Fruit fly (Drosophila melanogaster): Measurements from ENCODE around the gene Npc2d.
A peak's percentile ranks its signal among the peaks of the same experiment; 100 is the strongest.

Npc2d gene

DNA sequence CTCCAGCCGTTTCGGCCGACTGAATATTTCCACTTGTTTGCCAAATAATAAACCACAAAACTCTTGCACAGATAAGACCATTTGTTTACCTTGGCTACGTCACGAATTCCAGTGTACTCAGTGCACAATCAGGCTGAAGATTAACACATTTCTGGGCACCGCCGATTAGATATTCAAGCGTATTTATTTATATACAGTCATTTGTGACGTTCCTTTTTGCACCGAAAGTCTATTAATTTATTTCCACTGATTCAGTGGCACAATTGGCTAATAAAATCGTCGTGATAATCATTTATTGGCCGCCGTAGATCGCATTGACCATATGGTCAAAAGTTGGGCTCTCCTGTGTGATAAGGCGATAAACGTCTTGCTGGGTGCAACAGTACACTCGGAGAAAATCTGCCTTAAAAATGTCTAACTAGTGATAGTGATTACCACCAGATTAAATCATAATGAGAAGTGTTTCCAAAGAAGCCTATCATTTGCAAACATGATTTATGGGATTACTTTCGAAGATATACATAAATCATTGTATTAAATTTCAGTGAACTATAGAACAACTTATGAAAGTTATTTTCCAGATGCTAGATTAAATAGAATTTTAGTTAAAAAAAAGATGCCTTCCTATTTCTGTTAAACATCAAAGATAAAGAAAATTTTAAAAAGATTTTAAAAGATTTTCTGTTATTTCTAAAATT lies 1.5 kb downstream of the Npc2d start (continued):
- no peak for TF ChIP-seq CG7271 (tag; optimal IDR thresholded peaks at IDR 0.05)
- TF ChIP-seq NK7.1 (GFP tag; optimal IDR thresholded peaks at IDR 0.05): no peak
- no peak for TF ChIP-seq bowl (GFP tag; IDR thresholded peaks at IDR 0.05)
- peak; percentile 48 for TF ChIP-seq CrebB (tag; optimal IDR thresholded peaks at IDR 0.05)
- TF ChIP-seq Gug (GFP tag; IDR thresholded peaks at IDR 0.05): no peak
- no peak for TF ChIP-seq inv (GFP tag; IDR thresholded peaks at IDR 0.05; ENCODE audit: partially characterized antibody)
- no peak for TF ChIP-seq CG12659 (GFP tag; optimal IDR thresholded peaks at IDR 0.05)
- no peak for TF ChIP-seq tin (GFP tag; optimal IDR thresholded peaks at IDR 0.05)
- TF ChIP-seq CG30020 (tag; optimal IDR thresholded peaks at IDR 0.05): no peak
- TF ChIP-seq Mrtf (GFP tag; IDR thresholded peaks at IDR 0.05): no peak
- no peak for TF ChIP-seq CG8944 (GFP tag; optimal IDR thresholded peaks at IDR 0.05)
- TF ChIP-seq toy (GFP tag; IDR thresholded peaks at IDR 0.05): no peak
- no peak for TF ChIP-seq CG5953 (GFP tag; IDR thresholded peaks at IDR 0.05)
- TF ChIP-seq kah (GFP tag; optimal IDR thresholded peaks at IDR 0.05): no peak
- no peak for TF ChIP-seq YL-1 (GFP tag; optimal IDR thresholded peaks at IDR 0.05)
- no peak for TF ChIP-seq Blimp-1 (GFP tag; optimal IDR thresholded peaks at IDR 0.05)
- TF ChIP-seq ro (GFP tag; IDR thresholded peaks at IDR 0.05): no peak
- TF ChIP-seq Hr39 (optimal IDR thresholded peaks at IDR 0.05): no peak
- no peak for TF ChIP-seq Max (GFP tag; optimal IDR thresholded peaks at IDR 0.05)
- no peak for TF ChIP-seq so (GFP tag; IDR thresholded peaks at IDR 0.05)
- no peak for TF ChIP-seq ap (GFP tag; IDR thresholded peaks at IDR 0.05)
- no peak for TF ChIP-seq CG13123 (GFP tag; optimal IDR thresholded peaks at IDR 0.05)
- no peak for TF ChIP-seq CG15479 (GFP tag; optimal IDR thresholded peaks at IDR 0.05)
- no peak for TF ChIP-seq Aef1 (GFP tag; IDR thresholded peaks at IDR 0.05)
- no peak for TF ChIP-seq Chrac-16 (GFP tag; optimal IDR thresholded peaks at IDR 0.05)
- no peak for TF ChIP-seq Hmr (GFP tag; optimal IDR thresholded peaks at IDR 0.05)
- TF ChIP-seq CG9876 (GFP tag; optimal IDR thresholded peaks at IDR 0.05): no peak
- no peak for TF ChIP-seq CG11504 (tag; optimal IDR thresholded peaks at IDR 0.05)
- TF ChIP-seq mam (GFP tag; optimal IDR thresholded peaks at IDR 0.05): no peak
- TF ChIP-seq CG6175 (GFP tag; IDR thresholded peaks at IDR 0.05): no peak
- no peak for TF ChIP-seq CG7963 (GFP tag; IDR thresholded peaks at IDR 0.05; ENCODE audit: partially characterized antibody)
- no peak for TF ChIP-seq CG1602 (GFP tag; optimal IDR thresholded peaks at IDR 0.05)
- TF ChIP-seq Sry-β (GFP tag; optimal IDR thresholded peaks at IDR 0.05): no peak
- no peak for TF ChIP-seq maf-S (GFP tag; optimal IDR thresholded peaks at IDR 0.05)
- no peak for TF ChIP-seq CG7987 (GFP tag; optimal IDR thresholded peaks at IDR 0.05)
- TF ChIP-seq Ptx1 (GFP tag; IDR thresholded peaks at IDR 0.05): no peak
- no peak for TF ChIP-seq pum (GFP tag; optimal IDR thresholded peaks at IDR 0.05)
- no peak for TF ChIP-seq sr (GFP tag; IDR thresholded peaks at IDR 0.05)
- TF ChIP-seq CG43689 (GFP tag; IDR thresholded peaks at IDR 0.05): no peak
- no peak for TF ChIP-seq Abd-B (GFP tag; optimal IDR thresholded peaks at IDR 0.05)
- peak; percentile 34 for TF ChIP-seq CG13894 (tag; optimal IDR thresholded peaks at IDR 0.05)
- no peak for TF ChIP-seq pros (GFP tag; optimal IDR thresholded peaks at IDR 0.05)
- no peak for TF ChIP-seq CG4730 (GFP tag; IDR thresholded peaks at IDR 0.05)
- no peak for TF ChIP-seq Hr78 (GFP tag; optimal IDR thresholded peaks at IDR 0.05)
- TF ChIP-seq pb (GFP tag; optimal IDR thresholded peaks at IDR 0.05): no peak
- TF ChIP-seq CG9797 (GFP tag; optimal IDR thresholded peaks at IDR 0.05): no peak
- TF ChIP-seq CoRest (tag; optimal IDR thresholded peaks at IDR 0.05): peak; percentile 54
- peak; percentile 50; the same call in 1 of the 2 replicates for TF ChIP-seq GATAe (GFP tag; conservative IDR thresholded peaks at IDR 0.05)
- TF ChIP-seq p53 (GFP tag; optimal IDR thresholded peaks at IDR 0.05): no peak
- no peak for TF ChIP-seq sima (GFP tag; optimal IDR thresholded peaks at IDR 0.05)
- no peak for TF ChIP-seq ase (GFP tag; IDR thresholded peaks at IDR 0.05)
